Worm (Caenorhabditis elegans) whole organism, L3 larva: ENCODE measurements around the gene T21B4.3.

Experiments used
- ZK546.5 ChIP-seq: sonication (generic microtip); optimal IDR thresholded peaks from 2 replicates; lab custom pipeline; 2017; ENCODE audit warnings: missing biosample characterization, missing genetic modification characterization
- aly-2 ChIP-seq: fragments of 150-350 bp; optimal IDR thresholded peaks from 2 replicates; lab custom pipeline; 2014; ENCODE audit warnings: missing biosample characterization, missing genetic modification characterization
- ama-1 ChIP-seq: fragments of 150-350 bp; optimal IDR thresholded peaks from 2 replicates; lab custom pipeline; 2018
- ceh-28 ChIP-seq: fragments of 150-350 bp; optimal IDR thresholded peaks from 2 replicates; lab custom pipeline; 2014; ENCODE audit warnings: missing biosample characterization, missing genetic modification reagents, missing genetic modification characterization
- ceh-82 ChIP-seq: fragments of 150-350 bp; optimal IDR thresholded peaks from 2 replicates; lab custom pipeline; 2014; ENCODE audit warnings: missing biosample characterization, missing genetic modification characterization
- daf-12 ChIP-seq: fragments of 150-350 bp; optimal IDR thresholded peaks from 2 replicates; lab custom pipeline; 2014; ENCODE audit warnings: missing biosample characterization, missing genetic modification reagents, missing genetic modification characterization
- egl-27 ChIP-seq: sonication (generic microtip); optimal IDR thresholded peaks from 4 replicates; lab custom pipeline; 2017; ENCODE audit warnings: missing biosample characterization, missing genetic modification reagents, missing genetic modification characterization
- egl-5 ChIP-seq: fragments of 150-350 bp; optimal IDR thresholded peaks from 2 replicates; lab custom pipeline; 2017; ENCODE audit warnings: missing biosample characterization, missing genetic modification reagents, missing genetic modification characterization, inconsistent platforms
- elt-1 ChIP-seq: fragments of 150-350 bp; optimal IDR thresholded peaks from 2 replicates; lab custom pipeline; 2014; ENCODE audit warnings: missing biosample characterization, missing genetic modification characterization
- elt-2 ChIP-seq: sonication (generic microtip); optimal IDR thresholded peaks from 2 replicates; lab custom pipeline; 2016; ENCODE audit warnings: missing genetic modification reagents, mild to moderate bottlenecking, missing genetic modification characterization, missing compliant biosample characterization
- elt-3 ChIP-seq, 3 experiments: fragments of 150-350 bp in 1 of 3; sonication (generic microtip) in 2 of 3; optimal IDR thresholded peaks; 2 replicates in 2 of 3; 4 replicates in 1 of 3; lab custom pipeline; 2014 to 2017; ENCODE audit warnings: missing biosample characterization in 3 of 3, missing genetic modification characterization in 3 of 3
- eor-1 ChIP-seq, 2 experiments: fragments of 150-350 bp; optimal IDR thresholded peaks; 2 replicates each; lab custom pipeline; 2014 to 2018; ENCODE audit warnings: missing biosample characterization in 2 of 2, missing genetic modification characterization in 2 of 2
- fkh-10 ChIP-seq: sonication (generic microtip); optimal IDR thresholded peaks from 2 replicates; lab custom pipeline; 2017; ENCODE audit warnings: missing biosample characterization, missing genetic modification reagents, missing genetic modification characterization
- fkh-2 ChIP-seq: fragments of 150-350 bp; optimal IDR thresholded peaks from 2 replicates; lab custom pipeline; 2014; ENCODE audit warnings: missing biosample characterization, missing genetic modification reagents, missing genetic modification characterization
- hmg-11 ChIP-seq: sonication (generic microtip); optimal IDR thresholded peaks from 2 replicates; lab custom pipeline; 2016; ENCODE audit warnings: missing genetic modification characterization, missing compliant biosample characterization
- jun-1 ChIP-seq: fragments of 150-350 bp; optimal IDR thresholded peaks from 2 replicates; lab custom pipeline; 2014; ENCODE audit warnings: missing biosample characterization, missing genetic modification reagents, missing genetic modification characterization
- lin-15B ChIP-seq: fragments of 150-350 bp; optimal IDR thresholded peaks from 2 replicates; lab custom pipeline; 2014; ENCODE audit warnings: missing biosample characterization, missing genetic modification characterization
- lin-39 ChIP-seq: fragments of 150-350 bp; optimal IDR thresholded peaks from 2 replicates; lab custom pipeline; 2018; ENCODE audit warnings: missing biosample characterization, missing genetic modification reagents, missing genetic modification characterization
- lsy-12 ChIP-seq: sonication (generic microtip); optimal IDR thresholded peaks from 2 replicates; lab custom pipeline; 2016; ENCODE audit warnings: mild to moderate bottlenecking, missing genetic modification characterization, missing compliant biosample characterization
- mdl-1 ChIP-seq: fragments of 150-350 bp; optimal IDR thresholded peaks from 2 replicates; lab custom pipeline; 2014; ENCODE audit warnings: missing biosample characterization, missing genetic modification characterization
- mml-1 ChIP-seq: fragments of 150-350 bp; sonication (generic microtip); optimal IDR thresholded peaks from 3 replicates; lab custom pipeline; 2014; ENCODE audit warnings: missing biosample characterization, missing genetic modification characterization
- nfya-1 ChIP-seq: sonication (generic microtip); optimal IDR thresholded peaks from 2 replicates; lab custom pipeline; 2017; ENCODE audit warnings: missing genetic modification characterization, mild to moderate bottlenecking, missing compliant biosample characterization, antibody characterized with exemption, moderate library complexity; ENCODE audit not compliant: insufficient read depth
- nhr-11 ChIP-seq: fragments of 150-350 bp; optimal IDR thresholded peaks from 2 replicates; lab custom pipeline; 2014; ENCODE audit warnings: missing biosample characterization, missing genetic modification characterization
- nhr-23 ChIP-seq: fragments of 150-350 bp; optimal IDR thresholded peaks from 2 replicates; lab custom pipeline; 2014; ENCODE audit warnings: missing biosample characterization, missing genetic modification reagents, missing genetic modification characterization
- nhr-237 ChIP-seq: fragments of 150-350 bp; optimal IDR thresholded peaks from 2 replicates; lab custom pipeline; 2014; ENCODE audit warnings: missing biosample characterization, missing genetic modification characterization
- nhr-28 ChIP-seq: fragments of 150-350 bp; optimal IDR thresholded peaks from 2 replicates; lab custom pipeline; 2014; ENCODE audit warnings: missing biosample characterization, missing genetic modification characterization
- nhr-43 ChIP-seq: sonication (generic microtip); optimal IDR thresholded peaks from 2 replicates; lab custom pipeline; 2016; ENCODE audit warnings: mild to moderate bottlenecking, missing genetic modification characterization, missing compliant biosample characterization; ENCODE audit not compliant: poor library complexity, severe bottlenecking
- nhr-67 ChIP-seq: fragments of 150-350 bp; optimal IDR thresholded peaks from 2 replicates; lab custom pipeline; 2014; ENCODE audit warnings: missing biosample characterization, missing genetic modification characterization
- nhr-76 ChIP-seq: fragments of 150-350 bp; sonication (generic microtip); optimal IDR thresholded peaks from 5 replicates; lab custom pipeline; 2014; ENCODE audit warnings: missing biosample characterization, missing genetic modification characterization
- nhr-77 ChIP-seq: fragments of 150-350 bp; optimal IDR thresholded peaks from 2 replicates; lab custom pipeline; 2014; ENCODE audit warnings: missing biosample characterization, missing genetic modification characterization
- pha-4 ChIP-seq: fragments of 150-350 bp; optimal IDR thresholded peaks from 2 replicates; lab custom pipeline; 2014; ENCODE audit warnings: missing biosample characterization, missing genetic modification reagents, missing genetic modification characterization
- pqm-1 ChIP-seq: fragments of 150-350 bp; optimal IDR thresholded peaks from 2 replicates; lab custom pipeline; 2017; ENCODE audit warnings: missing biosample characterization, missing genetic modification characterization, inconsistent platforms
- skn-1 ChIP-seq: fragments of 150-350 bp; optimal IDR thresholded peaks from 2 replicates; lab custom pipeline; 2014; ENCODE audit warnings: missing biosample characterization, missing genetic modification characterization
- snpc-4 ChIP-seq: fragments of 150-350 bp; optimal IDR thresholded peaks from 2 replicates; lab custom pipeline; 2014; ENCODE audit warnings: missing biosample characterization, missing genetic modification characterization
- tbx-2 ChIP-seq: sonication (generic microtip); optimal IDR thresholded peaks from 2 replicates; lab custom pipeline; 2016; ENCODE audit warnings: mild to moderate bottlenecking, missing genetic modification characterization, missing compliant biosample characterization
- unc-39 ChIP-seq: sonication (generic microtip); optimal IDR thresholded peaks from 4 replicates; lab custom pipeline; 2017; ENCODE audit warnings: missing biosample characterization, missing genetic modification characterization
- zag-1 ChIP-seq: fragments of 150-350 bp; optimal IDR thresholded peaks from 2 replicates; lab custom pipeline; 2014; ENCODE audit warnings: missing biosample characterization, missing genetic modification characterization
- ztf-11 ChIP-seq: fragments of 150-350 bp; optimal IDR thresholded peaks from 2 replicates; lab custom pipeline; 2014; ENCODE audit warnings: missing biosample characterization, missing genetic modification characterization
- ztf-4 ChIP-seq: fragments of 150-350 bp; optimal IDR thresholded peaks from 2 replicates; lab custom pipeline; 2014; ENCODE audit warnings: missing biosample characterization, missing genetic modification characterization

T21B4.3 gene

DNA sequence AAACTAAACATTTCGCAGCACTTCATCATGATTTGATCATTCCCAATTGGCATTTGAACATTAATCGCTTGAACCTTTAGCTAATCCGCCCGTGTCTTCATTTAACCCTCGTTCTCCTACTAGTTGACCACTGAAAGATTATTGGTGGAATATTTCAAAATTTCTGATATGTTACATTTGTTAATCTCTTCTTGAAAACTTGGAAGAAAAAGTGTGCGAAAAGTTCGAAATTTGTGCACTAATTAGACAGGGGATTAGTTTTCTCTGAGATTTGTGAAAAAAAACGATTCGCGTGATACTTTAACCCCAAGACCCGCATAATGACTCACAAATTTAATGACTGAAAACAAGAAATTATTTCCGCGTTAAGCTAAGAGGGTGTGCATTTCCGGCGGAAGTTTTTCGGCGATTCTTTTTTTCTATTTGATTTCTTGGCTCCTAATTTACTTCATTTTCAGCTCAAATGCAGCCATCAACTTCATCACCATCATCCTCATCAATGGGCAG, 38.5 kb upstream of the T21B4.3 start, which contains the start of gene nimk-1:
TSS of gene nimk-1 (plus strand) at position 457 of the 507 bp plus-strand sequence.
- TF ChIP-seq hmg-11 (tag; lab: Kevin White, UChicago): no peak

DNA sequence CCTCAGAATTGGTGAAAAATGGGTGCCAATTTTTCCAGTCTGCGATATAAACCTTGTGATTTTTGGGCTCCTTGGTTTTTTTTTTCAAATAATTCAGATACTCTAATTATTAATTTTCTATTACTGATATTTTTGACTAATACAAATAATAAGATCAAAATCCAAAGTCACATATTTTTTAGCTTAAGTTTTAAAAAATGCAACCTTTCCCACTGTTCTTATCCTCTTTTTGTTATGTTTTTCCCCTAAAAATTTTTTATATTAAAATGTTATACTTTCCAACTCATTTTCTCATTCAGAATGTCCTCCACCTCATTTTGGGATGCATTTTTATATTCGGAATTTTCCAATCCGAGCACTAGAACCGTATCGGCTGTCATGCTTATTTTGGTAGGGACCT, 34.1 kb upstream of the T21B4.3 start, which contains the start of gene srx-120:
TSS of gene srx-120 (plus strand) at position 301 of the 400 bp plus-strand sequence.
- TF ChIP-seq fkh-10 (GFP tag; lab: Kevin White, UChicago) (no peak), snpc-4 (tag; lab: Kevin White, UChicago) (no peak), zag-1 (no peak), pqm-1 (tag; lab: Kevin White, UChicago) (no peak), nhr-43 (tag; lab: Kevin White, UChicago) (no peak), tbx-2 (tag; lab: Kevin White, UChicago) (no peak), ztf-4 (tag; lab: Kevin White, UChicago) (no peak), lin-15B (no peak), nhr-28 (tag; lab: Kevin White, UChicago) (no peak), egl-5 (tag; lab: Kevin White, UChicago) (no peak), skn-1 (tag; lab: Kevin White, UChicago) (no peak), jun-1 (tag; lab: Kevin White, UChicago) (no peak), nhr-23 (no peak), ztf-11 (tag; lab: Kevin White, UChicago) (no peak), nhr-76 (tag; lab: Kevin White, UChicago) (no peak), ama-1 (lab: Kevin White, UChicago) (no peak)

DNA sequence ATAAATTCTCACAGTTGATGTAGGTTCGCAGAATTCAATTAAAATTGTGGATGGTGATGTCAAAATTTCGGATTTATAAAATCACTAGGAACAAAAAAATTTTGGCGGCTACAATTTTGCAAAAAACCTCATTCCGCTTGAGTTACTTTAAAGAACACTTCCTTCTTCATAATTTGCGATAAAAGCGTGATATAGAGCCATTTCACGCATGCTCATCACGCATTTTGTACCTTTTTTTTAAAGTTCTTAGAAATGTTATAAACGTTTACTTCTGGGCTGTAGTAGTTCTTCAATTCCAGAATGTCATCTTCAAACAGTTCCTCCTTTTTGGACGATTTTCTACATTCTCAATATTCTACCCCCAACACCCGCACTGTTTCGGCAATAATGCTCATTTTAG, 31.1 kb upstream of the T21B4.3 start, which contains the start of gene srx-119:
TSS of gene srx-119 (plus strand) at position 301 of the 400 bp plus-strand sequence.
- no peak for TF ChIP-seq hmg-11 (tag; lab: Kevin White, UChicago)
- TF ChIP-seq ceh-82: no peak
- no peak for TF ChIP-seq nhr-77 (tag; lab: Kevin White, UChicago)
- no peak for TF ChIP-seq nhr-76 (tag; lab: Kevin White, UChicago)
- TF ChIP-seq egl-27 (tag; lab: Kevin White, UChicago): no peak
- TF ChIP-seq fkh-10 (GFP tag; lab: Kevin White, UChicago): no peak
- TF ChIP-seq elt-3 (tag; optimal IDR thresholded peaks at IDR 0.05; lab: Kevin White, UChicago): no peak
- TF ChIP-seq nhr-43 (tag; lab: Kevin White, UChicago): no peak
- no peak for TF ChIP-seq ZK546.5 (tag; lab: Kevin White, UChicago)
- TF ChIP-seq nhr-11 (tag; lab: Kevin White, UChicago): no peak
- no peak for TF ChIP-seq snpc-4 (tag; lab: Kevin White, UChicago)
- no peak for TF ChIP-seq aly-2 (tag; lab: Kevin White, UChicago)
- TF ChIP-seq pha-4 (tag; lab: Kevin White, UChicago): no peak
- TF ChIP-seq tbx-2 (tag; lab: Kevin White, UChicago): no peak
- no peak for TF ChIP-seq nhr-67 (tag; lab: Kevin White, UChicago)
- no peak for TF ChIP-seq nhr-28 (tag; lab: Kevin White, UChicago)
- TF ChIP-seq lsy-12 (tag; lab: Kevin White, UChicago): no peak
- no peak for TF ChIP-seq ceh-28
- TF ChIP-seq ztf-11 (tag; lab: Kevin White, UChicago): no peak

DNA sequence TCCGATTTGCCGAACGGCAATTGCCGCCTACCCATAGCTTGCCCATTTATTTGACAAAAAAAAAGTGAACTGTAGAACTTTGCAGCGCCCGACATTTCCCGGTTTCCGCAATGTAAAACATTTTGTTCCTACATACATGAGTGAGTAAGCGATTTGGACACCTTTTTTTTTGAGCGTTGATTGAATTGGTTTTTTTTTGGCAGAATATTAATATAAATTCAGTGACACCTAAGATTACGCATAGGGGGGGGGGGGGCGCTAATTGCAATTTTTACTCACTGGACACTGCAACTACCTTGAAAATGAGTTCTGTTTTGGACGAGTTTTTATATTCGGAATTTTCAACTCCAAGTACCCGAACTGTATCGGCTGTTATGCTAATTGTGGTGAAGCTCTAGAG, 28.6 kb upstream of the T21B4.3 start, which contains the start of gene srx-118:
TSS of gene srx-118 (plus strand) at position 301 of the 400 bp plus-strand sequence.
- TF ChIP-seq nhr-237 (tag; lab: Kevin White, UChicago) (no peak), ZK546.5 (tag; lab: Kevin White, UChicago) (no peak), daf-12 (tag; lab: Kevin White, UChicago) (no peak), hmg-11 (tag; lab: Kevin White, UChicago) (no peak), fkh-2 (tag; lab: Kevin White, UChicago) (no peak), nfya-1 (tag; lab: Kevin White, UChicago) (no peak), aly-2 (tag; lab: Kevin White, UChicago) (no peak), lin-15B (no peak), nhr-23 (no peak), lsy-12 (tag; lab: Kevin White, UChicago) (no peak), eor-1 (tag; optimal IDR thresholded peaks at IDR 0.05; lab: Kevin White, UChicago) (no peak)

DNA sequence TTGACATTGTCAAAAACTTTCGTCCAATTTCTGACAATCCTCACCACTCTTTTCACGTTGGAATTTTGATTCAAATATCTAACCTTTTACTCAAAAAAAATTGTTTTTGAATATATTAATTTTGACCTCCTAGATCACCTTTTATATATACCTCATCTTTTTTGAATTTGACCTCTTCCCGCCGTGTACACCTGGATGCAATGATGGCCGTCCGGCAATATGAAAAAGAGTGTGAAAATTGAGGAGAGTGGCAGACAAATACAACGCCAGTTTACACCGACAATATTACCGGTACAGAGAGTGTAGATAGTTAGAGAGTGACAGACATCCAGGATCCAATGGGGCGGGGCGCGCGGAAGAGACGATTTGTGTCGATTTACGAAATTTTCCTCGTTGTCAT, 22.7 kb upstream of the T21B4.3 start, which contains the start of gene ceh-99:
TSS of gene ceh-99 (plus strand) at position 366 of the 400 bp plus-strand sequence.
- no peak for TF ChIP-seq lin-39 (tag; lab: Kevin White, UChicago)
- TF ChIP-seq unc-39 (tag; lab: Kevin White, UChicago): no peak
- no peak for TF ChIP-seq nhr-77 (tag; lab: Kevin White, UChicago)
- TF ChIP-seq mdl-1 (tag; lab: Kevin White, UChicago): no peak
- no peak for TF ChIP-seq lsy-12 (tag; lab: Kevin White, UChicago)
- TF ChIP-seq mml-1 (tag; lab: Kevin White, UChicago): no peak
- TF ChIP-seq tbx-2 (tag; lab: Kevin White, UChicago): no peak
- TF ChIP-seq nhr-43 (tag; lab: Kevin White, UChicago): no peak
- TF ChIP-seq nhr-237 (tag; lab: Kevin White, UChicago): no peak
- no peak for TF ChIP-seq snpc-4 (tag; lab: Kevin White, UChicago)
- no peak for TF ChIP-seq skn-1 (tag; lab: Kevin White, UChicago)
- TF ChIP-seq elt-2 (tag; lab: Kevin White, UChicago): no peak
- no peak for TF ChIP-seq egl-5 (tag; lab: Kevin White, UChicago)
- no peak for TF ChIP-seq jun-1 (tag; lab: Kevin White, UChicago)
- TF ChIP-seq lin-15B: no peak
- no peak for TF ChIP-seq nhr-67 (tag; lab: Kevin White, UChicago)
- TF ChIP-seq nhr-23: no peak
- TF ChIP-seq egl-27 (tag; lab: Kevin White, UChicago): no peak
- TF ChIP-seq ama-1 (lab: Kevin White, UChicago): no peak
- no peak for TF ChIP-seq elt-1 (tag; lab: Kevin White, UChicago)
- TF ChIP-seq, all 47 proteins: peak for 0
